Fruit fly (Drosophila melanogaster) whole organism, embryonic: ENCODE data around the gene Polr1B.

ENCODE experiments used
- Blimp-1 ChIP-seq: fragments of 200-800 bp; sonication (Bioruptor generic); optimal IDR thresholded peaks from 3 replicates; lab custom pipeline; 2018; ENCODE audit warnings: missing biosample characterization, missing genetic modification characterization, mild to moderate bottlenecking, moderate library complexity, missing genetic modification reagents
- CG10366 ChIP-seq: fragments of 200-800 bp; sonication (Bioruptor generic); IDR thresholded peaks from 2 replicates; pipeline ENCODE4 v1.3.6; 2022; ENCODE audit warnings: missing biosample characterization, missing genetic modification characterization
- CG11093 ChIP-seq: fragments of 200-800 bp; sonication (Bioruptor generic); IDR thresholded peaks from 3 replicates; pipeline ENCODE4 v1.3.6; 2022; ENCODE audit warnings: missing biosample characterization, missing genetic modification characterization
- CG13775 ChIP-seq: fragments of 200-800 bp; sonication (Bioruptor generic); optimal IDR thresholded peaks from 3 replicates; lab custom pipeline; 2017; ENCODE audit warnings: missing biosample characterization, mild to moderate bottlenecking, missing genetic modification characterization
- CG14860 ChIP-seq: fragments of 200-800 bp; sonication (Bioruptor generic); IDR thresholded peaks from 3 replicates; pipeline ENCODE4 v1.3.6; 2022; ENCODE audit warnings: missing biosample characterization, missing genetic modification characterization; ENCODE audit not compliant: partially characterized antibody
- CG1647 ChIP-seq: fragments of 200-800 bp; sonication (Bioruptor generic); optimal IDR thresholded peaks from 3 replicates; lab custom pipeline; 2016; ENCODE audit warnings: missing biosample characterization, missing genetic modification characterization
- CG16813 ChIP-seq: fragments of 200-800 bp; sonication (Bioruptor generic); IDR thresholded peaks from 3 replicates; pipeline ENCODE4 v1.3.6; 2022; ENCODE audit warnings: missing biosample characterization, missing genetic modification characterization; ENCODE audit not compliant: partially characterized antibody
- CG1792 ChIP-seq: fragments of 200-800 bp; sonication (Bioruptor generic); optimal IDR thresholded peaks from 2 replicates; lab custom pipeline; 2016; ENCODE audit warnings: missing biosample characterization, missing genetic modification characterization
- CG2129 ChIP-seq: fragments of 200-800 bp; sonication (Bioruptor generic); IDR thresholded peaks from 2 replicates; pipeline ENCODE4 v1.3.6; 2022; ENCODE audit warnings: missing biosample characterization, missing genetic modification characterization; ENCODE audit not compliant: partially characterized antibody
- CG2678 ChIP-seq: fragments of 200-800 bp; sonication (Bioruptor generic); optimal IDR thresholded peaks from 3 replicates; lab custom pipeline; 2019; ENCODE audit warnings: missing biosample characterization, mild to moderate bottlenecking, missing genetic modification characterization, moderate library complexity
- CG30431 ChIP-seq: fragments of 200-800 bp; sonication (Bioruptor generic); optimal IDR thresholded peaks from 2 replicates; lab custom pipeline; 2017; ENCODE audit warnings: missing biosample characterization, missing genetic modification characterization
- CG3995 ChIP-seq: fragments of 200-800 bp; sonication (Bioruptor generic); optimal IDR thresholded peaks from 3 replicates; lab custom pipeline; 2016; ENCODE audit warnings: missing biosample characterization, missing genetic modification characterization
- CG6254 ChIP-seq: fragments of 200-800 bp; sonication (Bioruptor generic); optimal IDR thresholded peaks from 3 replicates; lab custom pipeline; 2017; ENCODE audit warnings: mild to moderate bottlenecking, missing biosample characterization, missing genetic modification reagents, missing genetic modification characterization
- CG6654 ChIP-seq: fragments of 200-800 bp; sonication (Bioruptor generic); optimal IDR thresholded peaks from 2 replicates; lab custom pipeline; 2017; ENCODE audit warnings: missing biosample characterization, mild to moderate bottlenecking, missing genetic modification characterization
- CG7357 ChIP-seq: fragments of 200-800 bp; sonication (Bioruptor generic); IDR thresholded peaks from 3 replicates; pipeline ENCODE4 v1.3.6; 2022; ENCODE audit warnings: missing biosample characterization, missing genetic modification characterization
- D19B ChIP-seq: fragments of 200-800 bp; sonication (Bioruptor generic); optimal IDR thresholded peaks from 2 replicates; lab custom pipeline; 2017; ENCODE audit warnings: missing biosample characterization, mild to moderate bottlenecking, missing genetic modification characterization
- Dek ChIP-seq: fragments of 200-800 bp; sonication (Bioruptor generic); optimal IDR thresholded peaks from 3 replicates; lab custom pipeline; 2019; ENCODE audit warnings: missing biosample characterization, mild to moderate bottlenecking, missing genetic modification characterization, moderate library complexity
- Dfd ChIP-seq, 2 experiments: fragments of >200 bp; optimal IDR thresholded peaks; 2 replicates each; lab custom pipeline; 2017; ENCODE audit warnings: missing biosample characterization in 2 of 2, missing genetic modification characterization in 2 of 2
- E2f1 ChIP-seq: fragments of 200-800 bp; sonication (Bioruptor generic); IDR thresholded peaks from 2 replicates; pipeline ENCODE4 v1.3.6; 2022; ENCODE audit warnings: missing biosample characterization, missing genetic modification characterization
- Fer1 ChIP-seq: fragments of 200-800 bp; sonication (Bioruptor generic); optimal IDR thresholded peaks from 2 replicates; lab custom pipeline; 2017; ENCODE audit warnings: missing biosample characterization, mild to moderate bottlenecking, missing genetic modification characterization
- Gsc ChIP-seq: fragments of 200-800 bp; sonication (Bioruptor generic); IDR thresholded peaks from 2 replicates; pipeline ENCODE4 v1.3.6; 2022; ENCODE audit warnings: missing biosample characterization, missing genetic modification characterization
- Hmx ChIP-seq: fragments of 200-800 bp; sonication (Bioruptor generic); optimal IDR thresholded peaks from 2 replicates; lab custom pipeline; 2016; ENCODE audit warnings: missing biosample characterization, missing genetic modification characterization
- Hr78 ChIP-seq, 2 experiments: fragments of 200-800 bp in 1 of 2; fragments of >200 bp in 1 of 2; sonication (Bioruptor generic) in 1 of 2; optimal IDR thresholded peaks; 2 replicates each; lab custom pipeline; 2017 to 2019; ENCODE audit warnings: missing biosample characterization in 2 of 2, missing genetic modification characterization in 2 of 2, mild to moderate bottlenecking in 1 of 2, moderate library complexity in 1 of 2
- Lim3 ChIP-seq: fragments of 200-800 bp; sonication (Bioruptor generic); IDR thresholded peaks from 2 replicates; pipeline ENCODE4 v1.3.6; 2022; ENCODE audit warnings: missing biosample characterization, missing genetic modification characterization
- Mad ChIP-seq: fragments of 200-800 bp; sonication (Bioruptor generic); optimal IDR thresholded peaks from 2 replicates; lab custom pipeline; 2016; ENCODE audit warnings: missing biosample characterization, missing genetic modification characterization
- NC2β ChIP-seq: fragments of 200-800 bp; sonication (Bioruptor generic); optimal IDR thresholded peaks from 2 replicates; lab custom pipeline; 2016; ENCODE audit warnings: missing biosample characterization, missing genetic modification characterization
- Opbp ChIP-seq: fragments of 200-800 bp; sonication (Bioruptor generic); IDR thresholded peaks from 3 replicates; pipeline ENCODE4 v1.3.6; 2022; ENCODE audit warnings: missing biosample characterization, missing genetic modification characterization; ENCODE audit not compliant: partially characterized antibody
- Six4 ChIP-seq: fragments of 200-800 bp; sonication (Bioruptor generic); optimal IDR thresholded peaks from 2 replicates; lab custom pipeline; 2016; ENCODE audit warnings: missing biosample characterization, missing genetic modification characterization
- Sox100B ChIP-seq: fragments of 200-800 bp; sonication (Bioruptor generic); optimal IDR thresholded peaks from 3 replicates; lab custom pipeline; 2018; ENCODE audit warnings: missing biosample characterization, mild to moderate bottlenecking, missing genetic modification characterization
- Xrp1 ChIP-seq: fragments of 200-800 bp; sonication (Bioruptor generic); IDR thresholded peaks from 2 replicates; pipeline ENCODE4 v1.3.6; 2022; ENCODE audit warnings: missing biosample characterization, missing genetic modification characterization
- amos ChIP-seq: fragments of 200-800 bp; sonication (Bioruptor generic); IDR thresholded peaks from 2 replicates; pipeline ENCODE4 v1.3.6; 2022; ENCODE audit warnings: missing biosample characterization, missing genetic modification characterization; ENCODE audit not compliant: partially characterized antibody
- crol ChIP-seq: fragments of 200-800 bp; sonication (Bioruptor generic); IDR thresholded peaks from 2 replicates; pipeline ENCODE4 v1.3.6; 2022; ENCODE audit warnings: missing biosample characterization, missing genetic modification characterization
- esg ChIP-seq: fragments of 200-800 bp; sonication (Bioruptor generic); conservative IDR thresholded peaks from 2 replicates; pipeline ENCODE4 v1.3.6; 2022; ENCODE audit warnings: missing biosample characterization, missing genetic modification characterization
- ftz-f1 ChIP-seq: fragments of 200-800 bp; sonication (Bioruptor generic); optimal IDR thresholded peaks from 2 replicates; lab custom pipeline; 2016; ENCODE audit warnings: missing biosample characterization, missing genetic modification characterization
- gfzf ChIP-seq: fragments of 200-800 bp; sonication (Bioruptor generic); optimal IDR thresholded peaks from 2 replicates; lab custom pipeline; 2016; ENCODE audit warnings: missing biosample characterization, mild to moderate bottlenecking, missing genetic modification characterization, moderate library complexity
- gsb ChIP-seq: fragments of 200-800 bp; sonication (Bioruptor generic); IDR thresholded peaks from 2 replicates; pipeline ENCODE4 v1.3.6; 2022; ENCODE audit warnings: missing biosample characterization, missing genetic modification characterization
- hbn ChIP-seq: fragments of 200-800 bp; sonication (Bioruptor generic); IDR thresholded peaks from 2 replicates; pipeline ENCODE4 v1.3.6; 2022; ENCODE audit warnings: missing biosample characterization, missing genetic modification characterization; ENCODE audit not compliant: partially characterized antibody
- lbe ChIP-seq: fragments of 200-800 bp; sonication (Bioruptor generic); optimal IDR thresholded peaks from 2 replicates; lab custom pipeline; 2016; ENCODE audit warnings: missing biosample characterization, mild to moderate bottlenecking, missing genetic modification characterization
- lola ChIP-seq, 3 experiments: fragments of >200 bp in 2 of 3; fragments of 200-800 bp in 1 of 3; sonication (Bioruptor generic) in 1 of 3; optimal IDR thresholded peaks; 2 replicates each; lab custom pipeline; 2017 to 2019; ENCODE audit warnings: missing biosample characterization in 3 of 3, missing genetic modification characterization in 3 of 3, mild to moderate bottlenecking in 1 of 3, moderate library complexity in 1 of 3
- nau ChIP-seq: fragments of 200-800 bp; sonication (Bioruptor generic); optimal IDR thresholded peaks from 3 replicates; lab custom pipeline; 2017; ENCODE audit warnings: missing biosample characterization, mild to moderate bottlenecking, missing genetic modification characterization, missing genetic modification reagents
- onecut ChIP-seq: fragments of 200-800 bp; sonication (Bioruptor generic); IDR thresholded peaks from 2 replicates; pipeline ENCODE4 v1.3.6; 2022; ENCODE audit warnings: missing biosample characterization, missing genetic modification characterization
- org-1 ChIP-seq: fragments of 200-800 bp; sonication (Bioruptor generic); optimal IDR thresholded peaks from 2 replicates; lab custom pipeline; 2017; ENCODE audit warnings: missing biosample characterization, missing genetic modification characterization
- pan ChIP-seq, 4 experiments: fragments of >200 bp in 3 of 4; fragments of 200-800 bp in 1 of 4; sonication (Bioruptor generic) in 1 of 4; optimal IDR thresholded peaks in 3 of 4; IDR thresholded peaks in 1 of 4; 2 replicates each; pipeline versions ENCODE4 v1.3.6 to Lab custom; 2017 to 2022; ENCODE audit warnings: missing biosample characterization in 2 of 4, missing genetic modification characterization in 2 of 4, mixed read lengths in 1 of 4
- sim ChIP-seq: fragments of 200-800 bp; sonication (Bioruptor generic); IDR thresholded peaks from 2 replicates; pipeline ENCODE4 v1.3.6; 2022; ENCODE audit warnings: missing biosample characterization, missing genetic modification characterization
- tll ChIP-seq, 2 experiments: fragments of 200-800 bp in 1 of 2; fragments of >200 bp in 1 of 2; sonication (Bioruptor generic) in 1 of 2; optimal IDR thresholded peaks; 2 replicates each; lab custom pipeline; 2017 to 2019; ENCODE audit warnings: missing biosample characterization in 2 of 2, missing genetic modification characterization in 2 of 2, mild to moderate bottlenecking in 1 of 2, moderate library complexity in 1 of 2
- twi ChIP-seq: fragments of 200-800 bp; optimal IDR thresholded peaks from 2 replicates; lab custom pipeline; 2019; ENCODE audit warnings: missing biosample characterization, mild to moderate bottlenecking, missing genetic modification characterization, moderate library complexity
- vnd ChIP-seq: fragments of 200-800 bp; sonication (Bioruptor generic); IDR thresholded peaks from 3 replicates; pipeline ENCODE4 v1.3.6; 2022; ENCODE audit warnings: missing biosample characterization, missing genetic modification characterization; ENCODE audit not compliant: partially characterized antibody

Polr1B gene

DNA sequence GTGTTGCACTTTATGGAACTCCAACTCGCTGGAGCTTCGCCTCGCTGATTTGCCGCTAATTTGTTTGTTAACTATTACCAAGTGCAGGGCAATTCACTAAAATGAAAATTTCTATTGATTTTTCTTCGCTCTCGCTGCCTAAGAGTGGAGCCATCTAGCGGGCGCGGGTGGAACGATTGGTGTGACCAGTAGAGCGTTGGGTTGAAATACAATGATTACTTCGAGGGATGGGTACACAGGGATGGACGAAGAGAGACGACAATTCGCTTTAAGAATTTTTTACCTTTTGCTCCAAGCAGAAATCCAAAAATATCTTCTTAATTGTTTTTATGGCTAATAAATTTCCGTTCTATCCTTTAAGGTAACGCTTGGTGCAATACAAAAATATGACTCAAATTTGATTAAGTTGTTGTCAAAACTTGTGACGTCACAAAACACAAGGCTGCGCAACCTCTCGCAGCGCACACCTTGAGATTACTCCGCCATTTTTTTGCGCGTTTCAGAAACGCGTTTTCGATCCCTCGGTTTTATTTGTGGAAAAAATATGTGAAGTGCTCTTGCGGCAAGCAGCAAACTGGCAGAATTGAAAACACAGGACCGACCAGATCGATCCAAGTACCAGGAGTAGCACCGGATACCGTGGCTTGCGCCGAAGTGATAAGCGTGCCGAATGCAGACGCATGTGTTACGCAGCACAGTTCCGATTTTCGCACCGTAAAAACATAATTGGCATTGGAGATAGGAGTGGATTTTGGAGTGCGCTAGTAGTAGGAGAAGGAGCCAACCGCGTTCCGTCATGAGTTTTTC lies 10.7 kb downstream of the Polr1B start, which contains the start of the genes AP-2alpha and ebi (continued):
- TF ChIP-seq CG7357 (peak; percentile 74; the same call in 2 of the 3 replicates), CG3995 (peak; percentile 68), CG11093 (GFP tag; lab: Robert Waterston, UW) (peak; percentile 88), D19B (GFP tag; lab: Kevin White, UChicago) (peak; percentile 65), amos (GFP tag; lab: Robert Waterston, UW) (peak; percentile 32; the same call in 1 of the 2 replicates), CG13775 (GFP tag; lab: Kevin White, UChicago) (peak; percentile 92), CG1647 (GFP tag; lab: Kevin White, UChicago) (peak; percentile 80), org-1 (GFP tag; lab: Kevin White, UChicago) (peak; percentile 60), Mad (peak; percentile 84), CG2129 (no peak), onecut (GFP tag; lab: Robert Waterston, UW) (peak; percentile 96), Fer1 (peak; percentile 78), gfzf (GFP tag; lab: Kevin White, UChicago) (peak; percentile 97), ftz-f1 (GFP tag; lab: Kevin White, UChicago) (peak; percentile 79), Sox100B (GFP tag; lab: Kevin White, UChicago) (peak; percentile 74), Six4 (GFP tag; lab: Kevin White, UChicago) (peak; percentile 81), CG16813 (GFP tag; lab: Robert Waterston, UW) (no peak), CG14860 (GFP tag; lab: Robert Waterston, UW) (no peak), Hmx (peak; percentile 66), CG30431 (GFP tag; lab: Kevin White, UChicago) (peak; percentile 80), gsb (GFP tag; lab: Robert Waterston, UW) (no peak), CG10366 (GFP tag; lab: Robert Waterston, UW) (peak; percentile 85), pan (optimal IDR thresholded peaks at IDR 0.05; lab: Kevin White, UChicago) (no peak), pan (GFP tag; optimal IDR thresholded peaks at IDR 0.05 in 1 of 2, IDR thresholded peaks at IDR 0.05 in 1 of 2) (peak in 1 of 2 experiments; percentile 82), nau (GFP tag; lab: Kevin White, UChicago) (no peak), hbn (GFP tag; lab: Robert Waterston, UW) (no peak), Blimp-1 (GFP tag; lab: Kevin White, UChicago) (peak; percentile 62), crol (GFP tag; lab: Robert Waterston, UW) (peak; percentile 76), E2f1 (GFP tag; lab: Robert Waterston, UW) (peak; percentile 84), Dfd (GFP tag; optimal IDR thresholded peaks at IDR 0.05; lab: Kevin White, UChicago) (no peak), tll (GFP tag; optimal IDR thresholded peaks at IDR 0.05; lab: Kevin White, UChicago) (peak; percentile 22 to 100), Lim3 (GFP tag; lab: Robert Waterston, UW) (peak; percentile 76), CG1792 (GFP tag; lab: Kevin White, UChicago) (peak; percentile 85), lbe (GFP tag; lab: Kevin White, UChicago) (peak; percentile 52), CG6654 (peak; percentile 39), Dek (peak; percentile 83), CG2678 (peak; percentile 86), lola (GFP tag; optimal IDR thresholded peaks at IDR 0.05; lab: Kevin White, UChicago) (peak in 1 of 3 experiments; percentile 84), Hr78 (GFP tag; optimal IDR thresholded peaks at IDR 0.05; lab: Kevin White, UChicago) (no peak), sim (GFP tag; lab: Robert Waterston, UW) (0 out of 2 replicates have a peak, but pooled peaks have one; percentile 26), vnd (GFP tag; lab: Robert Waterston, UW) (no peak), esg (peak; percentile 92), twi (peak; percentile 82), CG6254 (GFP tag; lab: Kevin White, UChicago) (no peak), Opbp (GFP tag; lab: Robert Waterston, UW) (peak; percentile 48; the same call in 1 of the 3 replicates), Xrp1 (GFP tag; lab: Robert Waterston, UW) (peak; percentile 84), Gsc (GFP tag; lab: Robert Waterston, UW) (peak; percentile 76), NC2β (GFP tag; lab: Kevin White, UChicago) (peak; percentile 95)
